Worm (Caenorhabditis elegans): ENCODE measurements around the gene F57F4.2.

F57F4.2 gene

DNA sequence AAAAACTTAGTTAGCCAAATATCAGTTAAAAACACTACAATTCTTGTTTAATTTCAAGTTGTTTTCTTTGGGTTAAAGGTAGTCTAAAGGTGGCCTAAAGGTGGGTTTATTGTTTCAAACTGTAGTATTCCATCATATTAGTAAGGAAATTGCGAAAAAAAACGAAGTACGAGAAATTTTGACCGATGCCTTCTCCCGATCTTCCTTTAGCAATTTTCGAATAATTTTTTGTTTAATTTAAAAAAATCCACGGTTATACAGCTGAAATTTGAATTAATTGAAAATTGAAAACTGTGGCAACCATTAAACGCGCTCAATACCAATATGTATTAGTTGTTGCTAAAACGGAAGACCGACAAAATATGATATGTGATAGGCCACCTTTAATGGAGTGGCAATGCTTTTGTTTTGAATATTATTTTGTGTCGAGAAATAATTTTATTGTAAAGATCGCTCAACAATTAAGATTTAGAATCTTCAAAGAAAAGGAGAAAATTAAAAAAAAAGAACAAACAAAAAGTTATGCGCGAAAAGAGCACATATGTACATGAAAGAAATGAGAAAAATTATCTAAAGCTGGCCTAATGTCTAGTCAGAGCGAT is 11.5 kb upstream of the F57F4.2 start:
- TF ChIP-seq daf-16 (GFP tag; optimal IDR thresholded peaks at IDR 0.05) (no peak), daf-16 (tag; optimal IDR thresholded peaks at IDR 0.05) (no peak), daf-8 (GFP tag; IDR thresholded peaks at IDR 0.05) (no peak), skn-1 (tag; optimal IDR thresholded peaks at IDR 0.05) (no peak), Y105C5A.15 (GFP tag; IDR thresholded peaks at IDR 0.05) (no peak), ceh-32 (tag; optimal IDR thresholded peaks at IDR 0.05; ENCODE audit: poor library complexity) (no peak), aha-1 (tag) (peak; percentile 3), unc-130 (GFP tag; optimal IDR thresholded peaks at IDR 0.05) (no peak), ctbp-1 (GFP tag; IDR thresholded peaks at IDR 0.05) (no peak), saeg-2 (GFP tag; IDR thresholded peaks at IDR 0.05) (no peak), lin-1 (GFP tag; IDR thresholded peaks at IDR 0.05) (0 out of 2 replicates have a peak, but pooled peaks have one; percentile 16), vab-7 (GFP tag; IDR thresholded peaks at IDR 0.05) (no peak), hmg-1.1 (GFP tag; IDR thresholded peaks at IDR 0.05) (no peak), tra-1 (GFP tag; IDR thresholded peaks at IDR 0.05) (peak; percentile 12; the same call in 1 of the 2 replicates), zfp-3 (GFP tag; conservative IDR thresholded peaks at IDR 0.05) (peak; percentile 75), lin-13 (GFP tag; optimal IDR thresholded peaks at IDR 0.05) (no peak), pqm-1 (tag; optimal IDR thresholded peaks at IDR 0.05) (peak; percentile 14), ZK337.2 (GFP tag; IDR thresholded peaks at IDR 0.05) (no peak), attf-4 (tag; optimal IDR thresholded peaks at IDR 0.05) (no peak), nhr-28 (tag; optimal IDR thresholded peaks at IDR 0.05) (peak; percentile 17), dmd-6 (GFP tag; IDR thresholded peaks at IDR 0.05) (no peak), dve-1 (tag; optimal IDR thresholded peaks at IDR 0.05; ENCODE audit: insufficient read depth) (peak; percentile 59), madf-9 (GFP tag; conservative IDR thresholded peaks at IDR 0.05) (no peak), lin-39 (tag; optimal IDR thresholded peaks at IDR 0.05) (no peak), F10B5.3 (tag; optimal IDR thresholded peaks at IDR 0.05) (no peak), mep-1 (tag; optimal IDR thresholded peaks at IDR 0.05) (peak; percentile 59), daf-19 (GFP tag; conservative IDR thresholded peaks at IDR 0.05) (no peak), aly-2 (tag; optimal IDR thresholded peaks at IDR 0.05) (peak; percentile 77), nhr-77 (tag; optimal IDR thresholded peaks at IDR 0.05) (peak; percentile 49), fos-1 (tag; optimal IDR thresholded peaks at IDR 0.05) (no peak), set-16 (GFP tag; IDR thresholded peaks at IDR 0.05) (no peak), lim-7 (GFP tag; IDR thresholded peaks at IDR 0.05) (peak; percentile 19; the same call in 1 of the 2 replicates), ceh-82 (tag; optimal IDR thresholded peaks at IDR 0.05) (no peak), ceh-44 (GFP tag; IDR thresholded peaks at IDR 0.05) (no peak), pha-4 (GFP tag; IDR thresholded peaks at IDR 0.05) (0 out of 2 replicates have a peak, but pooled peaks have one; percentile 20), pha-4 (tag; optimal IDR thresholded peaks at IDR 0.05) (no peak), spr-3 (GFP tag; optimal IDR thresholded peaks at IDR 0.05) (no peak), nhr-76 (tag; optimal IDR thresholded peaks at IDR 0.05) (no peak), nhr-6 (tag; optimal IDR thresholded peaks at IDR 0.05) (no peak), mxl-3 (GFP tag; optimal IDR thresholded peaks at IDR 0.05) (no peak), ceh-62 (tag; optimal IDR thresholded peaks at IDR 0.05) (no peak), daf-12 (tag; optimal IDR thresholded peaks at IDR 0.05) (no peak), unc-62 (GFP tag; optimal IDR thresholded peaks at IDR 0.05 in 1 of 2) (peak in 1 of 2 experiments; percentile 57), unc-62 (tag; optimal IDR thresholded peaks at IDR 0.05) (no peak), nhr-11 (tag; optimal IDR thresholded peaks at IDR 0.05) (no peak), hlh-30 (tag; optimal IDR thresholded peaks at IDR 0.05; ENCODE audit: insufficient read depth) (no peak), snpc-4 (tag; optimal IDR thresholded peaks at IDR 0.05) (no peak), nhr-41 (GFP tag; IDR thresholded peaks at IDR 0.05) (no peak), ztf-7 (tag; optimal IDR thresholded peaks at IDR 0.05) (no peak), nhr-48 (tag; optimal IDR thresholded peaks at IDR 0.05) (no peak), snpc-1.2 (GFP tag; IDR thresholded peaks at IDR 0.05) (no peak), madf-5 (GFP tag; IDR thresholded peaks at IDR 0.05) (no peak), Y75B8A.6 (GFP tag; IDR thresholded peaks at IDR 0.05) (peak; percentile 77)

Data from whole organism, L4 larva.